Worm (Caenorhabditis elegans) whole organism, L1 larva: ENCODE data around the gene rpn-5.

Source experiments
- C04F5.9 ChIP-seq: sonication (generic microtip); optimal IDR thresholded peaks from 2 replicates; lab custom pipeline; 2016; ENCODE audit warnings: missing genetic modification characterization, missing compliant biosample characterization
- C16A3.4 ChIP-seq: fragments of 150-350 bp; optimal IDR thresholded peaks from 2 replicates; lab custom pipeline; 2014; ENCODE audit warnings: missing biosample characterization, missing genetic modification characterization
- aly-2 ChIP-seq: fragments of 150-350 bp; optimal IDR thresholded peaks from 2 replicates; lab custom pipeline; 2014; ENCODE audit warnings: missing biosample characterization, missing genetic modification characterization
- blmp-1 ChIP-seq: fragments of 150-350 bp; optimal IDR thresholded peaks from 2 replicates; lab custom pipeline; 2014; ENCODE audit warnings: missing biosample characterization, missing genetic modification characterization
- ceh-8 ChIP-seq: fragments of 200-800 bp; sonication (Bioruptor generic); optimal IDR thresholded peaks from 2 replicates; lab custom pipeline; 2018; ENCODE audit warnings: mild to moderate bottlenecking, missing genetic modification characterization, moderate library complexity, missing compliant biosample characterization
- ceh-82 ChIP-seq, 3 experiments: fragments of 150-350 bp in 1 of 3; sonication (generic microtip) in 2 of 3; optimal IDR thresholded peaks; 2 replicates each; lab custom pipeline; 2014 to 2017; ENCODE audit warnings: missing biosample characterization in 3 of 3, missing genetic modification characterization in 3 of 3
- ceh-88 ChIP-seq: fragments of 200-800 bp; sonication (Bioruptor generic); IDR thresholded peaks from 2 replicates; pipeline ENCODE4 v1.3.6; 2022; ENCODE audit warnings: missing genetic modification characterization, missing compliant biosample characterization
- dpl-1 ChIP-seq, 3 experiments: fragments of 150-350 bp in 2 of 3; sonication (generic microtip) in 1 of 3; optimal IDR thresholded peaks; 2 replicates each; lab custom pipeline; 2014 to 2017; ENCODE audit warnings: missing biosample characterization in 3 of 3, missing genetic modification characterization in 3 of 3, missing genetic modification reagents in 3 of 3
- dsc-1 ChIP-seq: sonication (generic microtip); optimal IDR thresholded peaks from 2 replicates; lab custom pipeline; 2016; ENCODE audit warnings: mild to moderate bottlenecking, missing genetic modification characterization, missing compliant biosample characterization
- efl-1 ChIP-seq, 4 experiments: fragments of 150-350 bp; optimal IDR thresholded peaks in 3 of 4; peaks in 1 of 4; 1 replicate in 1 of 4; 2 replicates in 3 of 4; lab custom pipeline; 2014; ENCODE audit warnings: missing biosample characterization in 2 of 4, missing genetic modification characterization in 2 of 4, missing genetic modification reagents in 2 of 4
- egl-13 ChIP-seq: sonication (generic microtip); optimal IDR thresholded peaks from 2 replicates; lab custom pipeline; 2016; ENCODE audit warnings: missing genotype, missing genetic modification reagents, missing genetic modification characterization, missing compliant biosample characterization
- elt-2 ChIP-seq: sonication (generic microtip); optimal IDR thresholded peaks from 2 replicates; lab custom pipeline; 2016; ENCODE audit warnings: missing genetic modification characterization, mild to moderate bottlenecking, inconsistent platforms, missing compliant biosample characterization, missing genetic modification reagents
- elt-3 ChIP-seq, 6 experiments: fragments of 150-350 bp in 1 of 6; sonication (generic microtip); optimal IDR thresholded peaks; 2 replicates each; lab custom pipeline; 2017 to 2018; ENCODE audit warnings: missing biosample characterization in 6 of 6, missing genetic modification characterization in 6 of 6, inconsistent platforms in 1 of 6
- fkh-8 ChIP-seq: sonication (generic microtip); optimal IDR thresholded peaks from 2 replicates; lab custom pipeline; 2016; ENCODE audit warnings: mild to moderate bottlenecking, missing genetic modification characterization, missing compliant biosample characterization
- grh-1 ChIP-seq: fragments of 200-800 bp; sonication (Bioruptor generic); IDR thresholded peaks from 2 replicates; pipeline ENCODE4 v1.3.6; 2022; ENCODE audit warnings: missing genetic modification reagents, missing genetic modification characterization, missing compliant biosample characterization
- isw-1 ChIP-seq: fragments of 200-800 bp; sonication (Bioruptor generic); IDR thresholded peaks from 2 replicates; pipeline ENCODE4 v1.3.6; 2022; ENCODE audit warnings: missing genetic modification characterization, missing compliant biosample characterization
- jun-1 ChIP-seq: fragments of 150-350 bp; optimal IDR thresholded peaks from 2 replicates; lab custom pipeline; 2014; ENCODE audit warnings: missing biosample characterization, missing genetic modification reagents, missing genetic modification characterization
- lin-13 ChIP-seq: fragments of 150-350 bp; optimal IDR thresholded peaks from 2 replicates; lab custom pipeline; 2014; ENCODE audit warnings: missing biosample characterization, missing genetic modification reagents, missing genetic modification characterization
- lin-14 ChIP-seq: fragments of 200-800 bp; sonication (Bioruptor generic); optimal IDR thresholded peaks from 2 replicates; lab custom pipeline; 2018; ENCODE audit warnings: mild to moderate bottlenecking, missing genetic modification characterization, moderate library complexity, missing compliant biosample characterization
- lin-15B ChIP-seq: fragments of 150-350 bp; sonication (generic microtip); optimal IDR thresholded peaks from 3 replicates; lab custom pipeline; 2014; ENCODE audit warnings: missing biosample characterization, missing genetic modification characterization
- lin-35 ChIP-seq, 2 experiments: fragments of 150-350 bp; optimal IDR thresholded peaks; 2 replicates each; lab custom pipeline; 2014; ENCODE audit warnings: missing biosample characterization in 2 of 2, missing genetic modification characterization in 2 of 2, missing genetic modification reagents in 2 of 2
- lir-3 ChIP-seq: sonication (generic microtip); optimal IDR thresholded peaks from 2 replicates; lab custom pipeline; 2016; ENCODE audit warnings: mild to moderate bottlenecking, missing genetic modification characterization, moderate library complexity, missing compliant biosample characterization; ENCODE audit not compliant: poor library complexity
- lsy-2 ChIP-seq, 2 experiments: fragments of 150-350 bp; optimal IDR thresholded peaks; 2 replicates each; lab custom pipeline; 2014; ENCODE audit warnings: missing biosample characterization in 2 of 2, missing genetic modification characterization in 2 of 2
- mab-9 ChIP-seq: fragments of 200-800 bp; sonication (Bioruptor generic); IDR thresholded peaks from 2 replicates; pipeline ENCODE4 v1.3.6; 2022; ENCODE audit warnings: missing genetic modification reagents, missing genetic modification characterization, missing compliant biosample characterization
- mdl-1 ChIP-seq, 2 experiments: fragments of 150-350 bp; optimal IDR thresholded peaks; 2 replicates each; lab custom pipeline; 2014 to 2017; ENCODE audit warnings: missing biosample characterization in 2 of 2, missing genetic modification characterization in 2 of 2, inconsistent platforms in 1 of 2
- mep-1 ChIP-seq: fragments of 150-350 bp; optimal IDR thresholded peaks from 2 replicates; lab custom pipeline; 2014; ENCODE audit warnings: missing biosample characterization, missing genetic modification characterization
- nhr-19 ChIP-seq: fragments of 200-800 bp; sonication (Bioruptor generic); conservative IDR thresholded peaks from 2 replicates; pipeline ENCODE4 v1.3.6; 2022; ENCODE audit warnings: missing genetic modification characterization, missing compliant biosample characterization
- nhr-20 ChIP-seq: sonication (generic microtip); optimal IDR thresholded peaks from 2 replicates; lab custom pipeline; 2016; ENCODE audit warnings: mild to moderate bottlenecking, missing genetic modification characterization, missing compliant biosample characterization
- nhr-237 ChIP-seq: fragments of 150-350 bp; optimal IDR thresholded peaks from 2 replicates; lab custom pipeline; 2014; ENCODE audit warnings: missing biosample characterization, missing genetic modification characterization
- nhr-47 ChIP-seq: sonication (generic microtip); optimal IDR thresholded peaks from 2 replicates; lab custom pipeline; 2016; ENCODE audit warnings: mild to moderate bottlenecking, missing genetic modification characterization, moderate library complexity, missing compliant biosample characterization
- nhr-71 ChIP-seq: sonication (generic microtip); optimal IDR thresholded peaks from 2 replicates; lab custom pipeline; 2016; ENCODE audit warnings: mild to moderate bottlenecking, missing genetic modification characterization, moderate library complexity, missing compliant biosample characterization
- nhr-77 ChIP-seq: fragments of 150-350 bp; optimal IDR thresholded peaks from 2 replicates; lab custom pipeline; 2014; ENCODE audit warnings: missing biosample characterization, missing genetic modification characterization
- nhr-85 ChIP-seq: sonication (generic microtip); peaks from one replicate; lab custom pipeline; 2016; ENCODE audit warnings: missing genetic modification characterization, inconsistent platforms, missing compliant biosample characterization
- nhr-90 ChIP-seq: sonication (generic microtip); optimal IDR thresholded peaks from 2 replicates; lab custom pipeline; 2016; ENCODE audit warnings: mild to moderate bottlenecking, missing genetic modification characterization, missing compliant biosample characterization; ENCODE audit not compliant: poor library complexity
- pax-3 ChIP-seq: fragments of 200-800 bp; sonication (Bioruptor generic); optimal IDR thresholded peaks from 2 replicates; lab custom pipeline; 2018; ENCODE audit warnings: mild to moderate bottlenecking, missing genetic modification characterization, moderate library complexity, missing compliant biosample characterization
- rnt-1 ChIP-seq: sonication (generic microtip); optimal IDR thresholded peaks from 2 replicates; lab custom pipeline; 2016; ENCODE audit warnings: mild to moderate bottlenecking, missing genetic modification characterization, moderate library complexity, missing compliant biosample characterization
- skn-1 ChIP-seq: fragments of 150-350 bp; optimal IDR thresholded peaks from 2 replicates; lab custom pipeline; 2014; ENCODE audit warnings: missing biosample characterization, missing genetic modification characterization
- snu-23 ChIP-seq: sonication (generic microtip); optimal IDR thresholded peaks from 2 replicates; lab custom pipeline; 2016; ENCODE audit warnings: missing genetic modification characterization, missing compliant biosample characterization
- sox-4 ChIP-seq: sonication (generic microtip); optimal IDR thresholded peaks from 2 replicates; lab custom pipeline; 2016; ENCODE audit warnings: missing genetic modification characterization, missing compliant biosample characterization
- swsn-7 ChIP-seq: sonication (generic microtip); optimal IDR thresholded peaks from 2 replicates; lab custom pipeline; 2016; ENCODE audit warnings: missing genetic modification characterization, missing compliant biosample characterization
- tbx-2 ChIP-seq: sonication (generic microtip); optimal IDR thresholded peaks from 2 replicates; lab custom pipeline; 2016; ENCODE audit warnings: missing genetic modification characterization, missing compliant biosample characterization
- unc-130 ChIP-seq: fragments of 150-350 bp; optimal IDR thresholded peaks from 2 replicates; lab custom pipeline; 2017; ENCODE audit warnings: missing biosample characterization, missing genetic modification characterization, inconsistent platforms
- unc-86 ChIP-seq: sonication (generic microtip); optimal IDR thresholded peaks from 2 replicates; lab custom pipeline; 2016; ENCODE audit warnings: missing genetic modification characterization, missing compliant biosample characterization
- unc-98 ChIP-seq: fragments of 200-800 bp; sonication (Bioruptor generic); IDR thresholded peaks from 2 replicates; pipeline ENCODE4 v1.3.6; 2022; ENCODE audit warnings: missing genetic modification characterization, missing compliant biosample characterization
- vab-15 ChIP-seq: sonication (generic microtip); optimal IDR thresholded peaks from 2 replicates; lab custom pipeline; 2017; ENCODE audit warnings: missing genotype, mild to moderate bottlenecking, missing genetic modification characterization, missing compliant biosample characterization
- xbp-1 ChIP-seq: sonication (generic microtip); optimal IDR thresholded peaks from 2 replicates; lab custom pipeline; 2016; ENCODE audit warnings: missing genetic modification characterization, missing compliant biosample characterization
- ztf-11 ChIP-seq, 2 experiments: sonication (generic microtip); optimal IDR thresholded peaks; 2 replicates each; lab custom pipeline; 2016 to 2017; ENCODE audit warnings: missing genetic modification characterization in 2 of 2, missing biosample characterization in 1 of 2, missing compliant biosample characterization in 1 of 2

Gene rpn-5

DNA sequence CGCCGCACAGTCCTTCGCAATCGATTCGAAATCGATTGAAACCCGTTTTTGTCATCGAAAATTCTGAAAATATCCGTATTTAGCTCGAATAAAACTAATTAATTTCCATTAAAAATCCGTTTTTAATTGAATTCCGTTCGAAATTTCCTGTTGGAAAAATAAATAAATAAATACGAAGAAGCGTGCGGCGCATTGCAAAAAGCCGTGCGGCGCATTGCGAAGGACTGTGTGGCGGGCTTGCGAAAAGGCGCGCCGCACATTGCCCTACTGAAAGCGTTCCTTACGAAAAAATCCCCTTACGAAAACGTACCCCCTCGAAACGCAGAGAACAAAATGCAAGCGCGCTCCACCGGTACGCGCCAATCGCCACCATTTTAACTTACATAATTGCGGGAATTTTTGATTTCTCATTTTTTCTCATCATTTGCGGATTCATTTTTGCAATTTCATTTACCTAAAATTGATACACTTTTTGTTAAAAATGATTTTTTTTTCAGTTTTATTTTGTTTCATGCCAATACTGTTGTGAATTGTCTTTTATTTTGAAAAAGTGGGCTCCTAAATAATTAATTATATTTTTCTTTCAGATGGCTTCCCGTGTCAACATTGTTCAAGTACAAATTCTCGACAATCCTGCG, 3.4 kb upstream of the rpn-5 start, which contains the start of gene unc-85:
TSS of gene unc-85 (plus strand) at position 588 of the 638 bp plus-strand sequence.
- TF ChIP-seq elt-3 (tag; optimal IDR thresholded peaks at IDR 0.05; lab: Kevin White, UChicago), result peak in 1 of 6 experiments; percentile 18
- peak; percentile 8 for TF ChIP-seq vab-15 (tag; lab: Kevin White, UChicago)
- TF ChIP-seq egl-13 (tag; lab: Kevin White, UChicago), result peak; percentile 52
- TF ChIP-seq snu-23 (GFP tag; lab: Kevin White, UChicago), result peak; percentile 76
- TF ChIP-seq ceh-82 (tag; optimal IDR thresholded peaks at IDR 0.05; lab: Kevin White, UChicago), result peak in 2 of 3 experiments; percentile 24 to 65
- peak; percentile 3 for TF ChIP-seq nhr-237
- peak; percentile 25 for TF ChIP-seq aly-2 (tag; lab: Kevin White, UChicago)
- peak; percentile 77 for TF ChIP-seq ceh-88 (GFP tag; lab: Robert Waterston, UW)
- TF ChIP-seq xbp-1 (tag; lab: Kevin White, UChicago), result peak; percentile 61
- TF ChIP-seq mep-1 (tag; lab: Kevin White, UChicago), result peak; percentile 28
- peak; percentile 50 for TF ChIP-seq unc-130
- TF ChIP-seq mdl-1 (tag; optimal IDR thresholded peaks at IDR 0.05; lab: Kevin White, UChicago), result peak in 1 of 2 experiments; percentile 8
- TF ChIP-seq fkh-8 (tag; lab: Kevin White, UChicago), result peak; percentile 54
- peak; percentile 47 for TF ChIP-seq dsc-1 (tag; lab: Kevin White, UChicago)
- peak in 1 of 2 experiments; percentile 29 for TF ChIP-seq ztf-11 (tag; optimal IDR thresholded peaks at IDR 0.05; lab: Kevin White, UChicago)
- peak; percentile 88 for TF ChIP-seq isw-1 (GFP tag; lab: Robert Waterston, UW)
- peak; percentile 28 for TF ChIP-seq C04F5.9 (tag; lab: Kevin White, UChicago)
- peak; percentile 60 for TF ChIP-seq elt-2 (tag; lab: Kevin White, UChicago)
- TF ChIP-seq jun-1, result peak; percentile 52
- TF ChIP-seq lin-35 (GFP tag; optimal IDR thresholded peaks at IDR 0.05; lab: Kevin White, UChicago), result peak; percentile 43 to 80
- peak; percentile 70 for TF ChIP-seq rnt-1
- peak; percentile 83 for TF ChIP-seq lin-14 (GFP tag; lab: Kevin White, UChicago)
- TF ChIP-seq mab-9 (GFP tag; lab: Robert Waterston, UW), result peak; percentile 69
- TF ChIP-seq lin-13 (GFP tag; lab: Kevin White, UChicago), result peak; percentile 44
- peak; percentile 71 for TF ChIP-seq lin-15B (tag; lab: Kevin White, UChicago)
- TF ChIP-seq C16A3.4 (tag; lab: Kevin White, UChicago), result peak; percentile 63
- TF ChIP-seq swsn-7 (tag; lab: Kevin White, UChicago), result peak; percentile 73
- peak; percentile 74 to 76 for TF ChIP-seq efl-1 (optimal IDR thresholded peaks at IDR 0.05; lab: Kevin White, UChicago)
- peak; percentile 71 to 96 for TF ChIP-seq efl-1 (GFP tag; optimal IDR thresholded peaks at IDR 0.05 in 1 of 2; lab: Kevin White, UChicago)
- peak; percentile 87 for TF ChIP-seq nhr-71 (tag; lab: Kevin White, UChicago)
- TF ChIP-seq nhr-47, result peak; percentile 82
- peak; percentile 73 for TF ChIP-seq nhr-20 (tag; lab: Kevin White, UChicago)
- TF ChIP-seq nhr-85, result peak; percentile 89
- peak; percentile 65 for TF ChIP-seq lir-3 (tag; lab: Kevin White, UChicago)
- peak; percentile 69 for TF ChIP-seq tbx-2 (tag; lab: Kevin White, UChicago)
- TF ChIP-seq skn-1 (tag; lab: Kevin White, UChicago), result peak; percentile 45
- TF ChIP-seq ceh-8 (GFP tag; lab: Kevin White, UChicago), result peak; percentile 19
- TF ChIP-seq unc-86 (tag; lab: Kevin White, UChicago), result peak; percentile 63
- TF ChIP-seq pax-3 (tag; lab: Kevin White, UChicago), result peak; percentile 36
- TF ChIP-seq sox-4, result peak; percentile 40
- peak; percentile 20 for TF ChIP-seq blmp-1
- TF ChIP-seq nhr-19 (GFP tag; lab: Robert Waterston, UW), result peak; percentile 94
- TF ChIP-seq lsy-2 (tag; optimal IDR thresholded peaks at IDR 0.05; lab: Kevin White, UChicago), result peak; percentile 72 to 88
- TF ChIP-seq unc-98 (GFP tag; lab: Robert Waterston, UW), result peak; percentile 58; the same call in 1 of the 2 replicates
- TF ChIP-seq dpl-1 (GFP tag; optimal IDR thresholded peaks at IDR 0.05; lab: Kevin White, UChicago), result peak; percentile 44 to 80 (median 70)
- TF ChIP-seq grh-1 (GFP tag; lab: Robert Waterston, UW), result peak; percentile 84
- peak; percentile 77 for TF ChIP-seq nhr-90 (tag; lab: Kevin White, UChicago)
- peak; percentile 22 for TF ChIP-seq nhr-77 (tag; lab: Kevin White, UChicago)
